Worm (Caenorhabditis elegans): ENCODE data around the gene F41G3.19.

- TF ChIP-seq elt-3 (tag; optimal IDR thresholded peaks at IDR 0.05) (no peak), snpc-4 (tag; optimal IDR thresholded peaks at IDR 0.05) (no peak), fkh-10 (GFP tag; optimal IDR thresholded peaks at IDR 0.05) (no peak), ama-1 (optimal IDR thresholded peaks at IDR 0.05) (no peak), nhr-77 (tag; optimal IDR thresholded peaks at IDR 0.05) (no peak), nhr-11 (tag; optimal IDR thresholded peaks at IDR 0.05) (no peak)
Observed at ce11 chrII:6754671-6755224, 2.8 kb upstream of the F41G3.19 start, which contains the start of the genes srx-95 and fis-1.
